Worm (Caenorhabditis elegans): ENCODE measurements around the gene gpa-12.

Gene gpa-12

DNA sequence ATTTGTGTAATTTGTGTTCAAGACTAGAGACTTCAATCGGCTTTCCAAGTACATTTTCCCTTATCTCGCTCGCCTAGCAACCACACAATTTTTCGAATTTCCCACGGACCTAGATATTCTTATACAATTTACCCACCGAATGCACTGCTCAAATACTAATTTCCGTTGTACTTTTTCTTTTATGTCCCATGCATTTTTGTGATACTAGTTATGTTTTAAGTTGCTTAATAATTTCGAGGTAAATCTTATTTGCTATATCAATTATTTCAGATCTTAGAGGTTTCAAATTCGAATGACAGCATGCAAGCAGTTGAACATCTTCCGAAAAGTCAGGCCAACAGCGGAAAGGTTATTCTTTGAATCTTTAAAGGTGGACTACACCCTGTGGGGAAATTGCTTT is 16.2 kb downstream of the gpa-12 start, which contains the start of gene F18G5.1:
F18G5.1 (plus strand) TSS at position 301 of the 400 bp plus-strand sequence.
- TF ChIP-seq ama-1 (optimal IDR thresholded peaks at IDR 0.05), result no peak
- TF ChIP-seq nhr-6 (tag; optimal IDR thresholded peaks at IDR 0.05), result no peak
- TF ChIP-seq unc-39 (tag; optimal IDR thresholded peaks at IDR 0.05), result no peak
- no peak for TF ChIP-seq ztf-1 (GFP tag; conservative IDR thresholded peaks at IDR 0.05)
- TF ChIP-seq lsy-2 (tag; optimal IDR thresholded peaks at IDR 0.05), result no peak
- TF ChIP-seq snpc-4 (tag; optimal IDR thresholded peaks at IDR 0.05), result no peak
- TF ChIP-seq elt-1 (tag; optimal IDR thresholded peaks at IDR 0.05), result no peak
- no peak for TF ChIP-seq nhr-12 (tag; optimal IDR thresholded peaks at IDR 0.05)
- TF ChIP-seq unc-55 (GFP tag; optimal IDR thresholded peaks at IDR 0.05), result no peak
- TF ChIP-seq peb-1 (tag; optimal IDR thresholded peaks at IDR 0.05), result no peak
- TF ChIP-seq lin-39 (tag; optimal IDR thresholded peaks at IDR 0.05), result no peak
- no peak for TF ChIP-seq ztf-4 (tag; optimal IDR thresholded peaks at IDR 0.05)
- TF ChIP-seq nhr-21 (tag; optimal IDR thresholded peaks at IDR 0.05), result no peak
- TF ChIP-seq fos-1 (tag; optimal IDR thresholded peaks at IDR 0.05), result no peak
- no peak for TF ChIP-seq nhr-129 (tag; optimal IDR thresholded peaks at IDR 0.05)
- no peak for TF ChIP-seq Y55F3AM.14 (GFP tag; optimal IDR thresholded peaks at IDR 0.05)
- no peak for TF ChIP-seq gmeb-1 (tag; optimal IDR thresholded peaks at IDR 0.05)
- TF ChIP-seq nhr-77 (tag; optimal IDR thresholded peaks at IDR 0.05), result no peak
- no peak for TF ChIP-seq nhr-10 (tag; optimal IDR thresholded peaks at IDR 0.05)

DNA sequence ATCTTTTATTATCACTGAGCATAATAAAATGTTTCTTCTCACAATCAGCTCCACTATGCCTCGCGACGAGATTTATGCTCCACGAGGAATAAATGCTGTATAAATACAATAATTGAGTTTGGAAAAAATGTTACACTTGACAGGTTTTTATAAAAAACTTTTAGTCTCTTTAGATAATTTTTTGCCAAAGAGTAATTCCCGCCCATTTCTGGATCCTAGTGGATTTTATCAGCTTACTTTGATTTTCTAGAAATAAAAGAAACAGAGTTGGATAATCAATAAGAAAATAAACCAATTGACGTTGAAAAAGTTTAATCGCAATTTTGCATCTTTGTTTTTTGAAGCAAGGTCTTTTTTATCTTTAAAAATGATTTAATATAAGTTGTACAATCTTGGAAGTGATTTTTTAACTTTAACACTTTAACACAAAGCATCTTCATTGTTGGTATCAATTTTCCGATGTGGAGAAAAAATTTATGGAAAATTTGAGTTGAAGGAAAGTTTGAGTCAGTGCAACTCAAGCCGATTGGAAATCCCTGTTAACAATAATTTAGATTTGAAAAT is 18.4 kb downstream of the gpa-12 start:
- TF ChIP-seq mbf-1 (tag; optimal IDR thresholded peaks at IDR 0.05) (no peak), elt-1 (tag; optimal IDR thresholded peaks at IDR 0.05) (no peak), snpc-4 (tag; optimal IDR thresholded peaks at IDR 0.05) (no peak), elt-3 (tag; optimal IDR thresholded peaks at IDR 0.05) (no peak), F13H6.1 (tag; optimal IDR thresholded peaks at IDR 0.05) (no peak), ztf-4 (tag; optimal IDR thresholded peaks at IDR 0.05) (no peak), lsy-2 (tag; optimal IDR thresholded peaks at IDR 0.05) (no peak), nhr-237 (tag; optimal IDR thresholded peaks at IDR 0.05) (no peak), crh-2 (tag; optimal IDR thresholded peaks at IDR 0.05) (no peak), lin-13 (GFP tag; optimal IDR thresholded peaks at IDR 0.05) (no peak), lin-39 (tag; optimal IDR thresholded peaks at IDR 0.05) (no peak), nhr-12 (tag; optimal IDR thresholded peaks at IDR 0.05) (no peak), nhr-77 (tag; optimal IDR thresholded peaks at IDR 0.05) (no peak), blmp-1 (tag; optimal IDR thresholded peaks at IDR 0.05; ENCODE audit: insufficient read depth) (no peak), R02D3.7 (tag; optimal IDR thresholded peaks at IDR 0.05) (no peak), ceh-82 (tag; optimal IDR thresholded peaks at IDR 0.05) (no peak), Y55F3AM.14 (GFP tag; optimal IDR thresholded peaks at IDR 0.05) (no peak), nhr-10 (tag; optimal IDR thresholded peaks at IDR 0.05) (no peak)

- TF ChIP-seq nhr-12 (tag; optimal IDR thresholded peaks at IDR 0.05), result no peak
- TF ChIP-seq crh-2 (tag; optimal IDR thresholded peaks at IDR 0.05), result no peak
- no peak for TF ChIP-seq ceh-16 (tag; optimal IDR thresholded peaks at IDR 0.05)
Observed at ce11 chrX:9264231-9264630, 20.9 kb downstream of the gpa-12 start, which contains the start of gene F18G5.6. Gene F18G5.6, minus strand, starts transcription at chrX:9264331.

ce11 chrX:9264636-9265035 is 21.3 kb downstream of the gpa-12 start:
- TF ChIP-seq R02D3.7 (tag; optimal IDR thresholded peaks at IDR 0.05) (no peak), mdl-1 (tag; optimal IDR thresholded peaks at IDR 0.05) (peak in 1 of 2 experiments; percentile 46), egl-27 (tag; optimal IDR thresholded peaks at IDR 0.05) (no peak), gmeb-1 (tag; optimal IDR thresholded peaks at IDR 0.05) (peak; percentile 30), ZK546.5 (tag; optimal IDR thresholded peaks at IDR 0.05) (no peak), lin-13 (GFP tag; optimal IDR thresholded peaks at IDR 0.05) (no peak), fos-1 (tag; optimal IDR thresholded peaks at IDR 0.05) (peak; percentile 77), unc-39 (tag; optimal IDR thresholded peaks at IDR 0.05) (no peak), ztf-11 (tag; optimal IDR thresholded peaks at IDR 0.05) (no peak), lsy-2 (tag; optimal IDR thresholded peaks at IDR 0.05) (peak in 1 of 2 experiments; percentile 41), ceh-82 (tag; optimal IDR thresholded peaks at IDR 0.05) (no peak), nhr-10 (tag; optimal IDR thresholded peaks at IDR 0.05) (no peak), blmp-1 (tag; optimal IDR thresholded peaks at IDR 0.05; ENCODE audit: insufficient read depth) (no peak), crh-2 (tag; optimal IDR thresholded peaks at IDR 0.05) (peak; percentile 55), sma-3 (GFP tag; optimal IDR thresholded peaks at IDR 0.05) (peak; percentile 12), nhr-129 (tag; optimal IDR thresholded peaks at IDR 0.05) (peak; percentile 29), Y55F3AM.14 (GFP tag; optimal IDR thresholded peaks at IDR 0.05) (peak; percentile 24), sma-9 (GFP tag; optimal IDR thresholded peaks at IDR 0.05) (peak; percentile 89), sma-9 (tag; optimal IDR thresholded peaks at IDR 0.05) (no peak), lin-39 (tag; optimal IDR thresholded peaks at IDR 0.05) (no peak), elt-1 (tag; optimal IDR thresholded peaks at IDR 0.05) (no peak), F13H6.1 (tag; optimal IDR thresholded peaks at IDR 0.05) (peak; percentile 76), C34F6.9 (tag; optimal IDR thresholded peaks at IDR 0.05) (no peak), unc-55 (GFP tag; optimal IDR thresholded peaks at IDR 0.05) (no peak)
